Fruit fly (Drosophila melanogaster): ENCODE measurements around the gene mnb.

- TF ChIP-seq CrebA (GFP tag; optimal IDR thresholded peaks at IDR 0.05; ENCODE audit: borderline replicate concordance) = no peak
- TF ChIP-seq Sp1 (GFP tag; optimal IDR thresholded peaks at IDR 0.05) = no peak
- no peak for TF ChIP-seq psq (GFP tag; optimal IDR thresholded peaks at IDR 0.05)
- no peak for TF ChIP-seq Hnf4 (GFP tag; optimal IDR thresholded peaks at IDR 0.05)
- no peak for TF ChIP-seq OdsH (GFP tag; optimal IDR thresholded peaks at IDR 0.05)
- TF ChIP-seq pan (optimal IDR thresholded peaks at IDR 0.05) = no peak
- TF ChIP-seq ey (GFP tag; optimal IDR thresholded peaks at IDR 0.05) = no peak
- TF ChIP-seq Dif (GFP tag; optimal IDR thresholded peaks at IDR 0.05; ENCODE audit: partially characterized antibody) = no peak
- no peak for TF ChIP-seq dl (GFP tag; optimal IDR thresholded peaks at IDR 0.05; ENCODE audit: insufficient read depth in 1 of 2, partially characterized antibody in 2 of 2)
- TF ChIP-seq Jra (GFP tag; optimal IDR thresholded peaks at IDR 0.05) = no peak
- TF ChIP-seq CG32264 (GFP tag; optimal IDR thresholded peaks at IDR 0.05) = no peak
- no peak for TF ChIP-seq dmrt93B (GFP tag; optimal IDR thresholded peaks at IDR 0.05)
- no peak for TF ChIP-seq Rel (GFP tag; optimal IDR thresholded peaks at IDR 0.05)
- TF ChIP-seq Rel (tag; optimal IDR thresholded peaks at IDR 0.05) = no peak
- no peak for TF ChIP-seq Myc (optimal IDR thresholded peaks at IDR 0.05)
These were observed 25.5 kb upstream of the mnb start for dm6 chrX:17912514-17912913.
